Worm (Caenorhabditis elegans) whole organism, L2 larva: ENCODE data around the gene pan-1.

Source experiments
- C34F6.9 ChIP-seq: fragments of 150-350 bp; optimal IDR thresholded peaks from 2 replicates; lab custom pipeline; 2014; ENCODE audit warnings: missing biosample characterization, missing genetic modification characterization
- F13H6.1 ChIP-seq: sonication (generic microtip); optimal IDR thresholded peaks from 2 replicates; lab custom pipeline; 2016; ENCODE audit warnings: missing genetic modification characterization, missing compliant biosample characterization
- R02D3.7 ChIP-seq: fragments of 150-350 bp; optimal IDR thresholded peaks from 2 replicates; lab custom pipeline; 2014; ENCODE audit warnings: missing biosample characterization, missing genetic modification characterization
- Y55F3AM.14 ChIP-seq: fragments of 200-800 bp; sonication (Bioruptor generic); optimal IDR thresholded peaks from 2 replicates; lab custom pipeline; 2018; ENCODE audit warnings: mild to moderate bottlenecking, missing genetic modification characterization, missing compliant biosample characterization
- ZK546.5 ChIP-seq: sonication (generic microtip); optimal IDR thresholded peaks from 2 replicates; lab custom pipeline; 2017; ENCODE audit warnings: missing biosample characterization, missing genetic modification characterization
- alr-1 ChIP-seq: fragments of 150-350 bp; optimal IDR thresholded peaks from 2 replicates; lab custom pipeline; 2014; ENCODE audit warnings: missing biosample characterization, missing genetic modification characterization
- aly-2 ChIP-seq: fragments of 150-350 bp; optimal IDR thresholded peaks from 2 replicates; lab custom pipeline; 2014; ENCODE audit warnings: missing biosample characterization, missing genetic modification characterization
- ama-1 ChIP-seq: fragments of 150-350 bp; optimal IDR thresholded peaks from 2 replicates; lab custom pipeline; 2018; ENCODE audit warnings: inconsistent platforms
- blmp-1 ChIP-seq: sonication (generic microtip); optimal IDR thresholded peaks from 2 replicates; lab custom pipeline; 2017; ENCODE audit warnings: missing genetic modification characterization, mild to moderate bottlenecking, missing compliant biosample characterization, antibody characterized with exemption, moderate library complexity; ENCODE audit not compliant: insufficient read depth
- ceh-16 ChIP-seq: fragments of 150-350 bp; optimal IDR thresholded peaks from 2 replicates; lab custom pipeline; 2014; ENCODE audit warnings: missing biosample characterization, missing genetic modification characterization
- ceh-82 ChIP-seq: fragments of 150-350 bp; optimal IDR thresholded peaks from 2 replicates; lab custom pipeline; 2014; ENCODE audit warnings: missing biosample characterization, missing genetic modification characterization
- crh-2 ChIP-seq: sonication (generic microtip); optimal IDR thresholded peaks from 2 replicates; lab custom pipeline; 2017; ENCODE audit warnings: missing biosample characterization, missing genetic modification characterization
- dmd-4 ChIP-seq: sonication (generic microtip); optimal IDR thresholded peaks from 2 replicates; lab custom pipeline; 2017; ENCODE audit warnings: missing biosample characterization, missing genetic modification characterization
- egl-27 ChIP-seq: sonication (generic microtip); optimal IDR thresholded peaks from 3 replicates; lab custom pipeline; 2017; ENCODE audit warnings: missing biosample characterization, missing genetic modification reagents, missing genetic modification characterization
- elt-1 ChIP-seq: fragments of 150-350 bp; optimal IDR thresholded peaks from 2 replicates; lab custom pipeline; 2014; ENCODE audit warnings: missing biosample characterization, missing genetic modification characterization
- elt-3 ChIP-seq: sonication (generic microtip); optimal IDR thresholded peaks from 2 replicates; lab custom pipeline; 2017; ENCODE audit warnings: missing biosample characterization, missing genetic modification characterization
- fos-1 ChIP-seq: fragments of 150-350 bp; optimal IDR thresholded peaks from 2 replicates; lab custom pipeline; 2014; ENCODE audit warnings: missing biosample characterization, missing genetic modification characterization
- gmeb-1 ChIP-seq: fragments of 150-350 bp; optimal IDR thresholded peaks from 2 replicates; lab custom pipeline; 2014; ENCODE audit warnings: missing biosample characterization, missing genetic modification characterization
- lin-11 ChIP-seq: fragments of 150-350 bp; sonication (generic microtip); optimal IDR thresholded peaks from 2 replicates; lab custom pipeline; 2014; ENCODE audit warnings: missing biosample characterization, missing genetic modification characterization, inconsistent platforms, mixed read lengths
- lin-13 ChIP-seq: fragments of 150-350 bp; optimal IDR thresholded peaks from 2 replicates; lab custom pipeline; 2014; ENCODE audit warnings: missing biosample characterization, missing genetic modification reagents, missing genetic modification characterization
- lin-39 ChIP-seq: fragments of 150-350 bp; optimal IDR thresholded peaks from 2 replicates; lab custom pipeline; 2014; ENCODE audit warnings: missing biosample characterization, missing genetic modification reagents, missing genetic modification characterization
- lsy-2 ChIP-seq, 2 experiments: fragments of 150-350 bp in 1 of 2; sonication (generic microtip) in 1 of 2; optimal IDR thresholded peaks; 2 replicates each; lab custom pipeline; 2014 to 2017; ENCODE audit warnings: missing biosample characterization in 2 of 2, missing genetic modification characterization in 2 of 2
- mab-5 ChIP-seq: fragments of 150-350 bp; optimal IDR thresholded peaks from 2 replicates; lab custom pipeline; 2014; ENCODE audit warnings: missing biosample characterization, missing genetic modification characterization
- mbf-1 ChIP-seq: sonication (generic microtip); optimal IDR thresholded peaks from 2 replicates; lab custom pipeline; 2017; ENCODE audit warnings: missing biosample characterization, missing genetic modification characterization
- mdl-1 ChIP-seq, 2 experiments: fragments of 150-350 bp in 1 of 2; sonication (generic microtip) in 1 of 2; optimal IDR thresholded peaks; 2 replicates each; lab custom pipeline; 2017; ENCODE audit warnings: missing biosample characterization in 2 of 2, missing genetic modification characterization in 2 of 2
- nhr-10 ChIP-seq: sonication (generic microtip); optimal IDR thresholded peaks from 2 replicates; lab custom pipeline; 2017; ENCODE audit warnings: missing biosample characterization, missing genetic modification characterization
- nhr-11 ChIP-seq: fragments of 150-350 bp; optimal IDR thresholded peaks from 2 replicates; lab custom pipeline; 2014; ENCODE audit warnings: missing biosample characterization, missing genetic modification characterization
- nhr-12 ChIP-seq: fragments of 150-350 bp; optimal IDR thresholded peaks from 2 replicates; lab custom pipeline; 2014; ENCODE audit warnings: missing biosample characterization, missing genetic modification characterization
- nhr-129 ChIP-seq: fragments of 150-350 bp; optimal IDR thresholded peaks from 2 replicates; lab custom pipeline; 2014; ENCODE audit warnings: missing biosample characterization, missing genetic modification characterization
- nhr-21 ChIP-seq: fragments of 150-350 bp; optimal IDR thresholded peaks from 2 replicates; lab custom pipeline; 2014; ENCODE audit warnings: missing biosample characterization, missing genetic modification characterization
- nhr-23 ChIP-seq: fragments of 150-350 bp; optimal IDR thresholded peaks from 2 replicates; lab custom pipeline; 2014; ENCODE audit warnings: missing biosample characterization, missing genetic modification reagents, missing genetic modification characterization
- nhr-237 ChIP-seq: fragments of 150-350 bp; optimal IDR thresholded peaks from 2 replicates; lab custom pipeline; 2014; ENCODE audit warnings: missing biosample characterization, missing genetic modification characterization
- nhr-25 ChIP-seq: fragments of 150-350 bp; sonication (generic microtip); optimal IDR thresholded peaks from 3 replicates; lab custom pipeline; 2014; ENCODE audit warnings: missing biosample characterization, missing genetic modification characterization
- nhr-6 ChIP-seq: fragments of 150-350 bp; optimal IDR thresholded peaks from 2 replicates; lab custom pipeline; 2014; ENCODE audit warnings: missing biosample characterization, missing genetic modification characterization
- nhr-77 ChIP-seq: fragments of 150-350 bp; optimal IDR thresholded peaks from 2 replicates; lab custom pipeline; 2014; ENCODE audit warnings: missing biosample characterization, missing genetic modification characterization
- peb-1 ChIP-seq: fragments of 150-350 bp; optimal IDR thresholded peaks from 2 replicates; lab custom pipeline; 2014; ENCODE audit warnings: missing biosample characterization, missing genetic modification characterization
- sem-4 ChIP-seq: fragments of 150-350 bp; optimal IDR thresholded peaks from 2 replicates; lab custom pipeline; 2014; ENCODE audit warnings: missing biosample characterization, missing genetic modification reagents, missing genetic modification characterization
- skn-1 ChIP-seq: sonication (generic microtip); optimal IDR thresholded peaks from 2 replicates; lab custom pipeline; 2017; ENCODE audit warnings: missing biosample characterization, missing genetic modification characterization
- sma-3 ChIP-seq: sonication (generic microtip); optimal IDR thresholded peaks from 2 replicates; lab custom pipeline; 2016; ENCODE audit warnings: missing genetic modification reagents, missing genetic modification characterization, missing compliant biosample characterization
- sma-9 ChIP-seq, 2 experiments: fragments of 150-350 bp in 1 of 2; sonication (generic microtip) in 1 of 2; optimal IDR thresholded peaks; 2 replicates each; lab custom pipeline; 2014 to 2016; ENCODE audit warnings: missing genetic modification characterization in 2 of 2, mild to moderate bottlenecking in 1 of 2, missing biosample characterization in 1 of 2, missing compliant biosample characterization in 1 of 2, missing genetic modification reagents in 1 of 2, moderate library complexity in 1 of 2
- snpc-4 ChIP-seq: fragments of 150-350 bp; optimal IDR thresholded peaks from 2 replicates; lab custom pipeline; 2014; ENCODE audit warnings: missing biosample characterization, missing genetic modification characterization
- unc-39 ChIP-seq: fragments of 150-350 bp; optimal IDR thresholded peaks from 2 replicates; lab custom pipeline; 2014; ENCODE audit warnings: missing biosample characterization, missing genetic modification characterization
- unc-55 ChIP-seq: fragments of 150-350 bp; sonication (generic microtip); optimal IDR thresholded peaks from 3 replicates; lab custom pipeline; 2014; ENCODE audit warnings: missing biosample characterization, missing genetic modification reagents, missing genetic modification characterization
- unc-62 ChIP-seq: fragments of 150-350 bp; optimal IDR thresholded peaks from 2 replicates; lab custom pipeline; 2014; ENCODE audit warnings: missing biosample characterization, missing genetic modification reagents, missing genetic modification characterization
- zag-1 ChIP-seq: fragments of 150-350 bp; optimal IDR thresholded peaks from 2 replicates; lab custom pipeline; 2014; ENCODE audit warnings: missing biosample characterization, missing genetic modification characterization
- ztf-1 ChIP-seq: fragments of 200-800 bp; sonication (Bioruptor generic); conservative IDR thresholded peaks from 2 replicates; pipeline ENCODE4 v1.3.6; 2022; ENCODE audit warnings: missing genetic modification characterization, missing compliant biosample characterization
- ztf-11 ChIP-seq: sonication (generic microtip); optimal IDR thresholded peaks from 2 replicates; lab custom pipeline; 2017; ENCODE audit warnings: missing biosample characterization, missing genetic modification characterization
- ztf-4 ChIP-seq: fragments of 150-350 bp; optimal IDR thresholded peaks from 2 replicates; lab custom pipeline; 2014; ENCODE audit warnings: missing biosample characterization, missing genetic modification characterization

pan-1 gene

ce11 chrIII:4568455-4568854, 5.9 kb downstream of the pan-1 start, which contains the start of gene idhg-1 (continued):
- TF ChIP-seq ceh-82 (tag; lab: Kevin White, UChicago) (no peak), sem-4 (peak; percentile 39)
- TF ChIP-seq, all 48 proteins: peak for 20

DNA sequence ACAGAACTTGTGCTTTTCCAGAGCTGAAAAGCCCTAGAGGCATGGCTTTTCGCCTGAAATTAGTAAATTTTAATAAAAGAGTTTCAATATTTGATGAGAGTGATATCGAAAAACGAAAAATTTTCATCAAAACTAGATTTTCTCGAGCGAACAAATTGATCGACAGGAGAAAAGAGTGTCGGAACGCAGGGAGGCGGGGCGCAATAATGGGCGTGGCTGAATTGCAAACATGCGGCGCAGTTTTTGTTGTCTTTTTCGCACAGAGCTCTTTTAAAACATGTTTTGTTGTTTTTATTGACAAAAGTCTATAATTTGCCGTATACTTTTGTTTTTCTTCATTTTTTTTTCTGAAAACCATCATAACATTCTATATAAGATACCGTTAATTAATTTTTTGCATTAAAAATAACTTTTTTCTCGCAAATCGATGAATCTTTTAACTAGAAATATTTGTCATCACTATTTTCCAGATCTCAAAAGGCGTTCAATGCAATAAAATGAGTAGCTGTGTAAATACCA, 15.9 kb downstream of the pan-1 start, which contains the start of the genes sel-5 and wdr-48:
Gene sel-5, minus strand, starts transcription at position 53 of the 519 bp plus-strand sequence.
Gene wdr-48, plus strand, starts transcription at position 469 of the 519 bp plus-strand sequence.
- TF ChIP-seq ceh-82 (tag; lab: Kevin White, UChicago), result no peak
- no peak for TF ChIP-seq skn-1 (tag; lab: Kevin White, UChicago)
- TF ChIP-seq aly-2 (tag; lab: Kevin White, UChicago), result no peak
- TF ChIP-seq sma-9 (GFP tag; optimal IDR thresholded peaks at IDR 0.05; lab: Kevin White, UChicago), result no peak
- no peak for TF ChIP-seq sma-9 (tag; optimal IDR thresholded peaks at IDR 0.05; lab: Kevin White, UChicago)
- no peak for TF ChIP-seq unc-62 (GFP tag; lab: Kevin White, UChicago)
- TF ChIP-seq sem-4, result no peak
- no peak for TF ChIP-seq lin-39 (tag; lab: Kevin White, UChicago)
- TF ChIP-seq snpc-4 (tag; lab: Kevin White, UChicago), result no peak
- no peak for TF ChIP-seq nhr-10
- no peak for TF ChIP-seq elt-3 (tag; lab: Kevin White, UChicago)
- TF ChIP-seq ztf-4 (tag; lab: Kevin White, UChicago), result no peak
- peak; percentile 4 for TF ChIP-seq gmeb-1 (tag; lab: Kevin White, UChicago)
- TF ChIP-seq sma-3 (GFP tag; lab: Kevin White, UChicago), result peak; percentile 10
- no peak for TF ChIP-seq mbf-1 (tag; lab: Kevin White, UChicago)
- no peak for TF ChIP-seq mdl-1 (tag; optimal IDR thresholded peaks at IDR 0.05; lab: Kevin White, UChicago)
- TF ChIP-seq nhr-21, result no peak
- TF ChIP-seq unc-39, result no peak
- peak; percentile 26 for TF ChIP-seq crh-2 (tag; lab: Kevin White, UChicago)
- TF ChIP-seq C34F6.9 (tag; lab: Kevin White, UChicago), result peak; percentile 58
- TF ChIP-seq Y55F3AM.14 (GFP tag; lab: Kevin White, UChicago), result no peak
- TF ChIP-seq nhr-12 (tag; lab: Kevin White, UChicago), result no peak
- no peak for TF ChIP-seq zag-1 (tag; lab: Kevin White, UChicago)
- TF ChIP-seq ztf-1 (GFP tag; lab: Robert Waterston, UW), result no peak
- no peak for TF ChIP-seq peb-1 (tag; lab: Kevin White, UChicago)
- no peak for TF ChIP-seq ceh-16
- TF ChIP-seq fos-1 (tag; lab: Kevin White, UChicago), result no peak
- no peak for TF ChIP-seq blmp-1
- no peak for TF ChIP-seq mab-5 (tag; lab: Kevin White, UChicago)
- TF ChIP-seq ZK546.5 (tag; lab: Kevin White, UChicago), result no peak
- peak; percentile 70 for TF ChIP-seq unc-55 (GFP tag; lab: Kevin White, UChicago)
- TF ChIP-seq ztf-11 (tag; lab: Kevin White, UChicago), result no peak
- peak; percentile 23 for TF ChIP-seq lin-11 (tag; lab: Kevin White, UChicago)
- TF ChIP-seq lsy-2 (tag; optimal IDR thresholded peaks at IDR 0.05; lab: Kevin White, UChicago), result peak in 1 of 2 experiments; percentile 61
- TF ChIP-seq lin-13 (GFP tag; lab: Kevin White, UChicago), result no peak
- no peak for TF ChIP-seq alr-1 (tag; lab: Kevin White, UChicago)
- no peak for TF ChIP-seq ama-1 (lab: Kevin White, UChicago)
- no peak for TF ChIP-seq egl-27
- TF ChIP-seq nhr-237 (tag; lab: Kevin White, UChicago), result no peak
- TF ChIP-seq elt-1 (tag; lab: Kevin White, UChicago), result no peak
- no peak for TF ChIP-seq nhr-11 (tag; lab: Kevin White, UChicago)
- no peak for TF ChIP-seq nhr-25 (tag; lab: Kevin White, UChicago)
- TF ChIP-seq R02D3.7 (tag; lab: Kevin White, UChicago), result no peak
- TF ChIP-seq dmd-4 (tag; lab: Kevin White, UChicago), result no peak
- TF ChIP-seq nhr-23 (tag; lab: Kevin White, UChicago), result no peak
- no peak for TF ChIP-seq nhr-129 (tag; lab: Kevin White, UChicago)
- TF ChIP-seq nhr-77 (tag; lab: Kevin White, UChicago), result no peak
- no peak for TF ChIP-seq nhr-6 (tag; lab: Kevin White, UChicago)
- TF ChIP-seq F13H6.1, result peak; percentile 42
